Fruit fly (Drosophila melanogaster) whole organism, embryonic: ENCODE data around the gene CG12398.

ENCODE experiments used
- Aef1 ChIP-seq: fragments of 200-800 bp; sonication (Bioruptor generic); IDR thresholded peaks from 3 replicates; pipeline ENCODE4 v1.3.6; 2022; ENCODE audit warnings: missing biosample characterization, missing genetic modification characterization
- B-H2 ChIP-seq: fragments of 200-800 bp; sonication (Bioruptor generic); optimal IDR thresholded peaks from 2 replicates; lab custom pipeline; 2018; ENCODE audit warnings: missing biosample characterization, mild to moderate bottlenecking, missing genetic modification characterization
- Bteb2 ChIP-seq: fragments of 200-800 bp; sonication (Bioruptor generic); optimal IDR thresholded peaks from 2 replicates; lab custom pipeline; 2016; ENCODE audit warnings: missing biosample characterization, missing genetic modification characterization
- CG10565 ChIP-seq: fragments of 200-800 bp; sonication (Bioruptor generic); optimal IDR thresholded peaks from 3 replicates; lab custom pipeline; 2016; ENCODE audit warnings: missing biosample characterization, mild to moderate bottlenecking, missing genetic modification characterization
- CG10654 ChIP-seq: fragments of 200-800 bp; sonication (Bioruptor generic); optimal IDR thresholded peaks from 2 replicates; lab custom pipeline; 2016; ENCODE audit warnings: missing biosample characterization, missing genetic modification characterization
- CG12219 ChIP-seq: fragments of 200-800 bp; sonication (Bioruptor generic); optimal IDR thresholded peaks from 3 replicates; lab custom pipeline; 2018; ENCODE audit warnings: missing biosample characterization, mild to moderate bottlenecking, missing genetic modification characterization
- CG12659 ChIP-seq: fragments of 200-800 bp; sonication (Bioruptor generic); optimal IDR thresholded peaks from 3 replicates; lab custom pipeline; 2017; ENCODE audit warnings: mild to moderate bottlenecking, missing biosample characterization, missing genetic modification reagents, missing genetic modification characterization
- CG12769 ChIP-seq: fragments of 200-800 bp; sonication (Bioruptor generic); optimal IDR thresholded peaks from 2 replicates; lab custom pipeline; 2019; ENCODE audit warnings: missing biosample characterization, mild to moderate bottlenecking, missing genetic modification characterization, moderate library complexity
- CG14014 ChIP-seq: fragments of 200-800 bp; sonication (Bioruptor generic); IDR thresholded peaks from 2 replicates; pipeline ENCODE4 v1.3.6; 2022; ENCODE audit warnings: missing biosample characterization, missing genetic modification characterization
- CG1603 ChIP-seq: fragments of 200-800 bp; sonication (Bioruptor generic); optimal IDR thresholded peaks from 2 replicates; lab custom pipeline; 2019; ENCODE audit warnings: missing biosample characterization, mild to moderate bottlenecking, missing genetic modification characterization, moderate library complexity
- CG16863 ChIP-seq: fragments of 200-800 bp; sonication (Bioruptor generic); optimal IDR thresholded peaks from 3 replicates; lab custom pipeline; 2016; ENCODE audit warnings: missing biosample characterization, missing genetic modification characterization
- CG17361 ChIP-seq: fragments of 200-800 bp; sonication (Bioruptor generic); IDR thresholded peaks from 3 replicates; pipeline ENCODE4 v1.3.6; 2022; ENCODE audit warnings: missing biosample characterization, missing genetic modification characterization
- CG1832 ChIP-seq: fragments of 200-800 bp; sonication (Bioruptor generic); optimal IDR thresholded peaks from 2 replicates; lab custom pipeline; 2017; ENCODE audit warnings: missing biosample characterization, mild to moderate bottlenecking, missing genetic modification characterization, inconsistent platforms
- CG2712 ChIP-seq: fragments of 200-800 bp; optimal IDR thresholded peaks from 3 replicates; lab custom pipeline; 2019; ENCODE audit warnings: missing biosample characterization, mild to moderate bottlenecking, missing genetic modification characterization, moderate library complexity
- CG2875 ChIP-seq: fragments of 200-800 bp; sonication (Bioruptor generic); optimal IDR thresholded peaks from 2 replicates; lab custom pipeline; 2017; ENCODE audit warnings: missing biosample characterization, mild to moderate bottlenecking, missing genetic modification characterization, missing genetic modification reagents
- CG3065 ChIP-seq: fragments of 200-800 bp; sonication (Bioruptor generic); optimal IDR thresholded peaks from 2 replicates; lab custom pipeline; 2016; ENCODE audit warnings: missing biosample characterization, missing genetic modification characterization
- CG3163 ChIP-seq: fragments of 200-800 bp; sonication (Bioruptor generic); optimal IDR thresholded peaks from 3 replicates; lab custom pipeline; 2016; ENCODE audit warnings: missing biosample characterization, missing genetic modification characterization
- CG33213 ChIP-seq: fragments of 200-800 bp; sonication (Bioruptor generic); optimal IDR thresholded peaks from 3 replicates; lab custom pipeline; 2016; ENCODE audit warnings: missing biosample characterization, missing genetic modification characterization
- CG34422 ChIP-seq: fragments of 200-800 bp; sonication (Bioruptor generic); IDR thresholded peaks from 3 replicates; pipeline ENCODE4 v1.3.6; 2022; ENCODE audit warnings: missing biosample characterization, missing genetic modification characterization
- CG4282 ChIP-seq: fragments of 200-800 bp; sonication (Bioruptor generic); optimal IDR thresholded peaks from 2 replicates; lab custom pipeline; 2016; ENCODE audit warnings: missing biosample characterization, missing genetic modification characterization
- CG4424 ChIP-seq: fragments of 200-800 bp; sonication (Bioruptor generic); optimal IDR thresholded peaks from 3 replicates; lab custom pipeline; 2016; ENCODE audit warnings: missing biosample characterization, missing genetic modification characterization
- CG6254 ChIP-seq: fragments of 200-800 bp; sonication (Bioruptor generic); optimal IDR thresholded peaks from 3 replicates; lab custom pipeline; 2017; ENCODE audit warnings: mild to moderate bottlenecking, missing biosample characterization, missing genetic modification reagents, missing genetic modification characterization
- CG6683 ChIP-seq: fragments of 200-800 bp; sonication (Bioruptor generic); optimal IDR thresholded peaks from 2 replicates; lab custom pipeline; 2017; ENCODE audit warnings: missing biosample characterization, mild to moderate bottlenecking, missing genetic modification characterization, missing genetic modification reagents
- CG8089 ChIP-seq: fragments of 200-800 bp; sonication (Bioruptor generic); optimal IDR thresholded peaks from 3 replicates; lab custom pipeline; 2016; ENCODE audit warnings: missing biosample characterization, missing genetic modification characterization
- CHES-1-like ChIP-seq: fragments of 200-800 bp; sonication (Bioruptor generic); optimal IDR thresholded peaks from 2 replicates; lab custom pipeline; 2016; ENCODE audit warnings: missing biosample characterization, missing genetic modification characterization
- CTCF ChIP-seq: fragments of 200-800 bp; sonication (Bioruptor generic); optimal IDR thresholded peaks from 2 replicates; lab custom pipeline; 2017; ENCODE audit warnings: missing biosample characterization, mild to moderate bottlenecking, missing genetic modification characterization, moderate library complexity
- CrebB ChIP-seq: fragments of 200-800 bp; sonication (Bioruptor generic); optimal IDR thresholded peaks from 3 replicates; lab custom pipeline; 2018; ENCODE audit warnings: missing biosample characterization, mild to moderate bottlenecking, missing genetic modification characterization
- Fer1 ChIP-seq: fragments of 200-800 bp; sonication (Bioruptor generic); optimal IDR thresholded peaks from 2 replicates; lab custom pipeline; 2017; ENCODE audit warnings: missing biosample characterization, mild to moderate bottlenecking, missing genetic modification characterization
- Hey ChIP-seq: fragments of 200-800 bp; sonication (Bioruptor generic); optimal IDR thresholded peaks from 3 replicates; lab custom pipeline; 2018; ENCODE audit warnings: missing biosample characterization, mild to moderate bottlenecking, missing genetic modification characterization
- PHDP ChIP-seq: fragments of 200-800 bp; sonication (Bioruptor generic); optimal IDR thresholded peaks from 3 replicates; lab custom pipeline; 2018; ENCODE audit warnings: missing biosample characterization, mild to moderate bottlenecking, missing genetic modification characterization, moderate library complexity
- Side ChIP-seq: fragments of 200-800 bp; sonication (Bioruptor generic); optimal IDR thresholded peaks from 2 replicates; lab custom pipeline; 2016; ENCODE audit warnings: missing biosample characterization, missing genetic modification characterization
- Xbp1 ChIP-seq: fragments of 200-800 bp; sonication (Bioruptor generic); optimal IDR thresholded peaks from 3 replicates; lab custom pipeline; 2016; ENCODE audit warnings: missing biosample characterization, mild to moderate bottlenecking, missing genetic modification characterization
- aop ChIP-seq: fragments of 200-800 bp; sonication (Bioruptor generic); IDR thresholded peaks from 2 replicates; pipeline ENCODE4 v1.3.6; 2022; ENCODE audit warnings: missing biosample characterization, missing genetic modification characterization
- bsh ChIP-seq, 2 experiments: fragments of 200-800 bp; sonication (Bioruptor generic); optimal IDR thresholded peaks; 2 replicates each; lab custom pipeline; 2017 to 2018; ENCODE audit warnings: mild to moderate bottlenecking in 2 of 2, missing biosample characterization in 2 of 2, missing genetic modification characterization in 2 of 2, moderate library complexity in 1 of 2
- cas ChIP-seq: fragments of 200-800 bp; sonication (Bioruptor generic); IDR thresholded peaks from 2 replicates; pipeline ENCODE4 v1.3.6; 2022; ENCODE audit warnings: missing biosample characterization, missing genetic modification characterization
- cato ChIP-seq: fragments of 200-800 bp; sonication (Bioruptor generic); optimal IDR thresholded peaks from 2 replicates; lab custom pipeline; 2016; ENCODE audit warnings: missing biosample characterization, missing genetic modification characterization, borderline replicate concordance
- cg ChIP-seq: fragments of 200-800 bp; sonication (Bioruptor generic); optimal IDR thresholded peaks from 3 replicates; lab custom pipeline; 2019; ENCODE audit warnings: missing biosample characterization, mild to moderate bottlenecking, missing genetic modification characterization, moderate library complexity
- dati ChIP-seq: fragments of 200-800 bp; sonication (Bioruptor generic); IDR thresholded peaks from 2 replicates; pipeline ENCODE4 v1.3.6; 2022; ENCODE audit warnings: missing biosample characterization, missing genetic modification characterization
- gem ChIP-seq: fragments of 200-800 bp; sonication (Bioruptor generic); optimal IDR thresholded peaks from 2 replicates; lab custom pipeline; 2019; ENCODE audit warnings: missing biosample characterization, mild to moderate bottlenecking, missing genetic modification characterization, moderate library complexity
- hb ChIP-seq: fragments of 200-800 bp; sonication (Bioruptor generic); IDR thresholded peaks from 3 replicates; pipeline ENCODE4 v1.3.6; 2022; ENCODE audit warnings: missing biosample characterization, missing genetic modification characterization; ENCODE audit not compliant: partially characterized antibody
- hth ChIP-seq: fragments of >200 bp; optimal IDR thresholded peaks from 2 replicates; lab custom pipeline; 2017; ENCODE audit warnings: inconsistent platforms
- ken ChIP-seq: fragments of 200-800 bp; sonication (Bioruptor generic); IDR thresholded peaks from 3 replicates; pipeline ENCODE4 v1.3.6; 2022; ENCODE audit warnings: missing biosample characterization, missing genetic modification characterization
- pan ChIP-seq, 4 experiments: fragments of >200 bp in 3 of 4; fragments of 200-800 bp in 1 of 4; sonication (Bioruptor generic) in 1 of 4; optimal IDR thresholded peaks in 3 of 4; IDR thresholded peaks in 1 of 4; 2 replicates each; pipeline versions ENCODE4 v1.3.6 to Lab custom; 2017 to 2022; ENCODE audit warnings: missing biosample characterization in 2 of 4, missing genetic modification characterization in 2 of 4, mixed read lengths in 1 of 4
- peb ChIP-seq: fragments of 200-800 bp; sonication (Bioruptor generic); IDR thresholded peaks from 2 replicates; pipeline ENCODE4 v1.3.6; 2022; ENCODE audit warnings: missing biosample characterization, missing genetic modification characterization
- pzg ChIP-seq: fragments of 200-800 bp; sonication (Bioruptor generic); optimal IDR thresholded peaks from 3 replicates; lab custom pipeline; 2018; ENCODE audit warnings: missing biosample characterization, mild to moderate bottlenecking, missing genetic modification characterization, moderate library complexity
- sc ChIP-seq, 3 experiments: fragments of >200 bp in 2 of 3; fragments of 200-800 bp in 1 of 3; sonication (Bioruptor generic) in 1 of 3; optimal IDR thresholded peaks; 2 replicates in 2 of 3; 3 replicates in 1 of 3; lab custom pipeline; 2017; ENCODE audit warnings: mild to moderate bottlenecking in 1 of 3, missing biosample characterization in 1 of 3, missing genetic modification characterization in 1 of 3, missing genetic modification reagents in 1 of 3
- stc ChIP-seq: fragments of 200-800 bp; sonication (Bioruptor generic); IDR thresholded peaks from 2 replicates; pipeline ENCODE4 v1.3.6; 2022; ENCODE audit warnings: missing biosample characterization, missing genetic modification characterization
- sug ChIP-seq: fragments of 200-800 bp; optimal IDR thresholded peaks from 2 replicates; lab custom pipeline; 2019; ENCODE audit warnings: missing biosample characterization, mild to moderate bottlenecking, missing genetic modification characterization, moderate library complexity
- trh ChIP-seq: fragments of 200-800 bp; sonication (Bioruptor generic); optimal IDR thresholded peaks from 2 replicates; lab custom pipeline; 2016; ENCODE audit warnings: missing biosample characterization, missing genetic modification characterization

The CG12398 gene

dm6 chrX:14882536-14883118 is 31.0 kb downstream of the CG12398 start, which contains the start of the genes CG45064 and CG45065 (continued):
- TF ChIP-seq pzg (no peak), CHES-1-like (GFP tag; lab: Kevin White, UChicago) (peak; percentile 51), ken (peak; percentile 86), pan (optimal IDR thresholded peaks at IDR 0.05; lab: Kevin White, UChicago) (no peak), pan (GFP tag; optimal IDR thresholded peaks at IDR 0.05 in 1 of 2, IDR thresholded peaks at IDR 0.05 in 1 of 2) (peak in 1 of 2 experiments; percentile 79), B-H2 (no peak), hb (GFP tag; lab: Robert Waterston, UW) (no peak), sc (optimal IDR thresholded peaks at IDR 0.05; lab: Kevin White, UChicago) (no peak), sc (GFP tag; optimal IDR thresholded peaks at IDR 0.05; lab: Kevin White, UChicago) (peak; percentile 70), stc (GFP tag; lab: Robert Waterston, UW) (peak; percentile 90), CG12769 (tag; lab: Kevin White, UChicago) (peak; percentile 85), CG14014 (GFP tag; lab: Robert Waterston, UW) (peak; percentile 62), CG3065 (GFP tag; lab: Kevin White, UChicago) (no peak), Aef1 (GFP tag; lab: Robert Waterston, UW) (peak; percentile 69), CG16863 (peak; percentile 78), CG34422 (no peak), cg (no peak), gem (peak; percentile 91), CrebB (tag; lab: Kevin White, UChicago) (peak; percentile 53), CG10565 (GFP tag; lab: Kevin White, UChicago) (peak; percentile 14), aop (GFP tag; lab: Robert Waterston, UW) (peak; percentile 41; the same call in 1 of the 2 replicates), CG2712 (peak; percentile 89), bsh (GFP tag; optimal IDR thresholded peaks at IDR 0.05; lab: Kevin White, UChicago) (peak in 1 of 2 experiments; percentile 94), Xbp1 (GFP tag; lab: Kevin White, UChicago) (peak; percentile 85), dati (GFP tag; lab: Robert Waterston, UW) (peak; percentile 67), CG1603 (peak; percentile 94), CG33213 (peak; percentile 68), trh (GFP tag; lab: Kevin White, UChicago) (peak; percentile 16), CG3163 (GFP tag; lab: Kevin White, UChicago) (peak; percentile 66), CG2875 (GFP tag; lab: Kevin White, UChicago) (peak; percentile 80), CTCF (GFP tag; lab: Kevin White, UChicago) (peak; percentile 50), peb (GFP tag; lab: Robert Waterston, UW) (peak; percentile 61; the same call in 1 of the 2 replicates), CG12219 (peak; percentile 83), CG4282 (GFP tag; lab: Kevin White, UChicago) (no peak), Fer1 (peak; percentile 75), PHDP (tag; lab: Kevin White, UChicago) (peak; percentile 84), CG12659 (GFP tag; lab: Kevin White, UChicago) (peak; percentile 71), CG10654 (GFP tag; lab: Kevin White, UChicago) (peak; percentile 68), hth (lab: Kevin White, UChicago) (no peak), CG17361 (GFP tag; lab: Robert Waterston, UW) (peak; percentile 88), cato (GFP tag; lab: Kevin White, UChicago) (peak; percentile 76), Side (GFP tag; lab: Kevin White, UChicago) (peak; percentile 84), CG1832 (GFP tag; lab: Kevin White, UChicago) (no peak), CG8089 (peak; percentile 81), CG6683 (GFP tag; lab: Kevin White, UChicago) (peak; percentile 64), CG4424 (GFP tag; lab: Kevin White, UChicago) (peak; percentile 78), Hey (tag; lab: Kevin White, UChicago) (no peak), CG6254 (peak; percentile 80), Bteb2 (GFP tag; lab: Kevin White, UChicago) (peak; percentile 65), cas (GFP tag; lab: Robert Waterston, UW) (no peak), sug (tag; lab: Kevin White, UChicago) (peak; percentile 40)
